Fruit fly (Drosophila melanogaster) whole organism, wandering third instar larva: ENCODE measurements around the gene Reph.
A peak's percentile ranks its signal among the peaks of the same experiment; 100 is the strongest.

Source experiments
- Dif ChIP-seq: fragments of 200-275, 200-300 bp; sonication (Bioruptor generic); optimal IDR thresholded peaks from 2 replicates; lab custom pipeline; 2018; ENCODE audit warnings: missing biosample characterization, missing genetic modification characterization; ENCODE audit not compliant: partially characterized antibody
- br ChIP-seq: fragments of 200-800 bp; sonication (Bioruptor generic); optimal IDR thresholded peaks from 2 replicates; lab custom pipeline; 2016; ENCODE audit warnings: missing biosample characterization, missing genetic modification characterization
- fru ChIP-seq: fragments of 200-800 bp; sonication (Bioruptor generic); optimal IDR thresholded peaks from 3 replicates; lab custom pipeline; 2016; ENCODE audit warnings: missing biosample characterization, mild to moderate bottlenecking, missing genetic modification characterization
- h ChIP-seq: fragments of 200-800 bp; sonication (Bioruptor generic); optimal IDR thresholded peaks from 3 replicates; lab custom pipeline; 2016; ENCODE audit warnings: missing biosample characterization, mild to moderate bottlenecking, missing genetic modification characterization

- TF ChIP-seq Dif (GFP tag; lab: Kevin White, UChicago) = no peak
- TF ChIP-seq br (GFP tag; lab: Kevin White, UChicago) = no peak
- TF ChIP-seq h (GFP tag; lab: Kevin White, UChicago) = no peak
- peak; percentile 65 for TF ChIP-seq fru
These were observed 3.1 kb downstream of the Reph start for dm6 chr2L:3806197-3807030.
